Worm (Caenorhabditis elegans) whole organism, L3 larva: Measurements from ENCODE around the gene srw-59.
A peak's percentile ranks its signal among the peaks of the same experiment; 100 is the strongest.

Experiments used
- ZK546.5 ChIP-seq: sonication (generic microtip); optimal IDR thresholded peaks from 2 replicates; lab custom pipeline; 2017; ENCODE audit warnings: missing biosample characterization, missing genetic modification characterization
- aly-2 ChIP-seq: fragments of 150-350 bp; optimal IDR thresholded peaks from 2 replicates; lab custom pipeline; 2014; ENCODE audit warnings: missing biosample characterization, missing genetic modification characterization
- ceh-16 ChIP-seq: sonication (generic microtip); optimal IDR thresholded peaks from 2 replicates; lab custom pipeline; 2017; ENCODE audit warnings: missing biosample characterization, missing genetic modification characterization
- ceh-28 ChIP-seq: fragments of 150-350 bp; optimal IDR thresholded peaks from 2 replicates; lab custom pipeline; 2014; ENCODE audit warnings: missing biosample characterization, missing genetic modification reagents, missing genetic modification characterization
- ceh-9 ChIP-seq: sonication (generic microtip); optimal IDR thresholded peaks from 2 replicates; lab custom pipeline; 2018; ENCODE audit warnings: missing biosample characterization, missing genetic modification characterization
- egl-27 ChIP-seq: sonication (generic microtip); optimal IDR thresholded peaks from 4 replicates; lab custom pipeline; 2017; ENCODE audit warnings: missing biosample characterization, missing genetic modification reagents, missing genetic modification characterization
- elt-2 ChIP-seq: sonication (generic microtip); optimal IDR thresholded peaks from 2 replicates; lab custom pipeline; 2016; ENCODE audit warnings: missing genetic modification reagents, mild to moderate bottlenecking, missing genetic modification characterization, missing compliant biosample characterization
- elt-3 ChIP-seq, 3 experiments: fragments of 150-350 bp in 1 of 3; sonication (generic microtip) in 2 of 3; optimal IDR thresholded peaks; 2 replicates in 2 of 3; 4 replicates in 1 of 3; lab custom pipeline; 2014 to 2017; ENCODE audit warnings: missing biosample characterization in 3 of 3, missing genetic modification characterization in 3 of 3
- fkh-10 ChIP-seq: sonication (generic microtip); optimal IDR thresholded peaks from 2 replicates; lab custom pipeline; 2017; ENCODE audit warnings: missing biosample characterization, missing genetic modification reagents, missing genetic modification characterization
- fkh-2 ChIP-seq: fragments of 150-350 bp; optimal IDR thresholded peaks from 2 replicates; lab custom pipeline; 2014; ENCODE audit warnings: missing biosample characterization, missing genetic modification reagents, missing genetic modification characterization
- fos-1 ChIP-seq: fragments of 150-350 bp; optimal IDR thresholded peaks from 2 replicates; lab custom pipeline; 2014; ENCODE audit warnings: missing biosample characterization, missing genetic modification characterization
- hmg-11 ChIP-seq: sonication (generic microtip); optimal IDR thresholded peaks from 2 replicates; lab custom pipeline; 2016; ENCODE audit warnings: missing genetic modification characterization, missing compliant biosample characterization
- lin-15B ChIP-seq: fragments of 150-350 bp; optimal IDR thresholded peaks from 2 replicates; lab custom pipeline; 2014; ENCODE audit warnings: missing biosample characterization, missing genetic modification characterization
- mdl-1 ChIP-seq: fragments of 150-350 bp; optimal IDR thresholded peaks from 2 replicates; lab custom pipeline; 2014; ENCODE audit warnings: missing biosample characterization, missing genetic modification characterization
- nfya-1 ChIP-seq: sonication (generic microtip); optimal IDR thresholded peaks from 2 replicates; lab custom pipeline; 2017; ENCODE audit warnings: missing genetic modification characterization, mild to moderate bottlenecking, missing compliant biosample characterization, antibody characterized with exemption, moderate library complexity; ENCODE audit not compliant: insufficient read depth
- nhr-12 ChIP-seq: fragments of 150-350 bp; optimal IDR thresholded peaks from 2 replicates; lab custom pipeline; 2014; ENCODE audit warnings: missing biosample characterization, missing genetic modification characterization
- nhr-23 ChIP-seq: fragments of 150-350 bp; optimal IDR thresholded peaks from 2 replicates; lab custom pipeline; 2014; ENCODE audit warnings: missing biosample characterization, missing genetic modification reagents, missing genetic modification characterization
- nhr-237 ChIP-seq: fragments of 150-350 bp; optimal IDR thresholded peaks from 2 replicates; lab custom pipeline; 2014; ENCODE audit warnings: missing biosample characterization, missing genetic modification characterization
- nhr-43 ChIP-seq: sonication (generic microtip); optimal IDR thresholded peaks from 2 replicates; lab custom pipeline; 2016; ENCODE audit warnings: mild to moderate bottlenecking, missing genetic modification characterization, missing compliant biosample characterization; ENCODE audit not compliant: poor library complexity, severe bottlenecking
- nhr-67 ChIP-seq: fragments of 150-350 bp; optimal IDR thresholded peaks from 2 replicates; lab custom pipeline; 2014; ENCODE audit warnings: missing biosample characterization, missing genetic modification characterization
- nhr-76 ChIP-seq: fragments of 150-350 bp; sonication (generic microtip); optimal IDR thresholded peaks from 5 replicates; lab custom pipeline; 2014; ENCODE audit warnings: missing biosample characterization, missing genetic modification characterization
- nhr-77 ChIP-seq: fragments of 150-350 bp; optimal IDR thresholded peaks from 2 replicates; lab custom pipeline; 2014; ENCODE audit warnings: missing biosample characterization, missing genetic modification characterization
- pha-4 ChIP-seq: fragments of 150-350 bp; optimal IDR thresholded peaks from 2 replicates; lab custom pipeline; 2014; ENCODE audit warnings: missing biosample characterization, missing genetic modification reagents, missing genetic modification characterization
- pqm-1 ChIP-seq: fragments of 150-350 bp; optimal IDR thresholded peaks from 2 replicates; lab custom pipeline; 2017; ENCODE audit warnings: missing biosample characterization, missing genetic modification characterization, inconsistent platforms
- sea-2 ChIP-seq: fragments of 150-350 bp; sonication (generic microtip); optimal IDR thresholded peaks from 4 replicates; lab custom pipeline; 2014; ENCODE audit warnings: missing biosample characterization, missing genetic modification reagents, missing genetic modification characterization
- tbx-2 ChIP-seq: sonication (generic microtip); optimal IDR thresholded peaks from 2 replicates; lab custom pipeline; 2016; ENCODE audit warnings: mild to moderate bottlenecking, missing genetic modification characterization, missing compliant biosample characterization
- unc-39 ChIP-seq: sonication (generic microtip); optimal IDR thresholded peaks from 4 replicates; lab custom pipeline; 2017; ENCODE audit warnings: missing biosample characterization, missing genetic modification characterization
- ztf-11 ChIP-seq: fragments of 150-350 bp; optimal IDR thresholded peaks from 2 replicates; lab custom pipeline; 2014; ENCODE audit warnings: missing biosample characterization, missing genetic modification characterization

The srw-59 gene

ce11 chrV:15988074-15988473, 37.3 kb upstream of the srw-59 start, which contains the start of gene F36G9.15:
TSS of gene F36G9.15 (minus strand) at chrV:15988174.
- TF ChIP-seq nhr-237 (tag; lab: Kevin White, UChicago) (no peak), pqm-1 (tag; lab: Kevin White, UChicago) (no peak), ceh-28 (no peak), nhr-23 (no peak), hmg-11 (no peak), nhr-76 (no peak), nhr-43 (no peak), fkh-2 (tag; lab: Kevin White, UChicago) (no peak), egl-27 (no peak), aly-2 (tag; lab: Kevin White, UChicago) (no peak), nhr-67 (tag; lab: Kevin White, UChicago) (no peak), nhr-77 (no peak), fkh-10 (GFP tag; lab: Kevin White, UChicago) (no peak), pha-4 (tag; lab: Kevin White, UChicago) (no peak), ZK546.5 (tag; lab: Kevin White, UChicago) (no peak), nfya-1 (tag; lab: Kevin White, UChicago) (no peak), lin-15B (tag; lab: Kevin White, UChicago) (no peak), elt-3 (tag; optimal IDR thresholded peaks at IDR 0.05; lab: Kevin White, UChicago) (no peak)

- TF ChIP-seq nhr-12 (tag; lab: Kevin White, UChicago) (no peak), fos-1 (tag; lab: Kevin White, UChicago) (no peak), nhr-43 (no peak), elt-2 (tag; lab: Kevin White, UChicago) (peak; percentile 67), pqm-1 (tag; lab: Kevin White, UChicago) (peak; percentile 65), nfya-1 (tag; lab: Kevin White, UChicago) (no peak), ceh-9 (tag; lab: Kevin White, UChicago) (no peak), sea-2 (no peak)
Observed at ce11 chrV:15982733-15983344, 32.0 kb upstream of the srw-59 start, which contains the start of the genes fbxa-99 and F36G9.13. TSS of gene fbxa-99 (minus strand) at chrV:15982854. TSS of gene F36G9.13 (plus strand) at chrV:15983294.

- TF ChIP-seq elt-2 (tag; lab: Kevin White, UChicago), result peak; percentile 92
- TF ChIP-seq pqm-1 (tag; lab: Kevin White, UChicago), result peak; percentile 76
- no peak for TF ChIP-seq hmg-11
Observed at ce11 chrV:15978232-15978764, 27.5 kb upstream of the srw-59 start, which contains the start of gene oac-20. TSS of gene oac-20 (plus strand) at chrV:15978714.

DNA sequence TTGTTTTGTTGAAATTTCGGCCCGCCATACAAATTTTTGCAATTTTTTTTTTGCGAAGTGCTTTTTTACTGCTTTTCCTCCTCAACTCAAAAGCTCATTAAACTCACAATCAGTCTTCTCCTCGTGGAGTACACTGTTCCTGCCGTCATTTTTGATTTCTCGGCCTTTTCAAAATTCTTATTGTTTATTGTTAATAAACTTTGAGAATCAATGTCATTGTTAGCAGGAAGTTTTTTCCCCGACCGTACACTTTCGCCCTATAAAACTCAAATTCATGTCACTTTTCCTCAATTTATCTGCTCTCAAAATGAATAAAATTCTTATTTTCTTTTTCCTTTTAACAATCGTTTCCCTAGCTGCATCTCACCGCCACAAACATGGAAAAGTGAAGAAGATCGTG, 25.0 kb upstream of the srw-59 start, which contains the start of gene clec-232:
Gene clec-232, plus strand, starts transcription at position 301 of the 400 bp plus-strand sequence.
- no peak for TF ChIP-seq mdl-1
- no peak for TF ChIP-seq ztf-11 (tag; lab: Kevin White, UChicago)
- TF ChIP-seq pqm-1 (tag; lab: Kevin White, UChicago), result no peak
- no peak for TF ChIP-seq tbx-2
- TF ChIP-seq elt-2 (tag; lab: Kevin White, UChicago), result no peak
- no peak for TF ChIP-seq sea-2
- no peak for TF ChIP-seq nhr-43
- no peak for TF ChIP-seq unc-39 (tag; lab: Kevin White, UChicago)
- no peak for TF ChIP-seq ceh-28
- TF ChIP-seq elt-3 (tag; optimal IDR thresholded peaks at IDR 0.05; lab: Kevin White, UChicago), result no peak

- TF ChIP-seq ceh-16 (tag; lab: Kevin White, UChicago), result no peak
- TF ChIP-seq ceh-28, result no peak
- TF ChIP-seq pqm-1 (tag; lab: Kevin White, UChicago), result no peak
- no peak for TF ChIP-seq tbx-2
- TF ChIP-seq unc-39 (tag; lab: Kevin White, UChicago), result no peak
- TF ChIP-seq sea-2, result no peak
- no peak for TF ChIP-seq ceh-9 (tag; lab: Kevin White, UChicago)
- TF ChIP-seq nhr-237 (tag; lab: Kevin White, UChicago), result no peak
Observed at ce11 chrV:15974836-15975235, 24.0 kb upstream of the srw-59 start, which contains the start of gene sru-22. TSS of gene sru-22 (minus strand) at chrV:15974936.

DNA sequence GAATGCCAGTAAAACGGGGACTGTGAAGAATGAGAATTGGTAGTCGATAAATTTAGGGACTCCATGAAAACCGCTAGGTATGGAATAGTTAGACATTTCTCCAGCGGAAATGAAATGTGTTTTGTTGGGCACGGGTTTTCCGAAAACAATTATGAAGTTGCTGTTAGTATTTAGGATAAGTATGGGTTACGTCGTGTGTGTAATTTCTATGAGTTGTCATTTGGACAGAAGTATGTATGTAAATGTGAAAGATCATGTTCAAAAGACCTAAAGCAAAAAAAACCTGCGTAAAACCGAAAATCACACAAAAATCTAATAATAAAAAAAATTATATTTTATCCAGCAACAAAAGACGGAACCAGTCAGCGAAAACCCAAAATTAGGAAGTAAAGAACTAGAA, 21.7 kb upstream of the srw-59 start, which contains the start of gene sru-23:
Gene sru-23, minus strand, starts transcription at position 101 of the 400 bp plus-strand sequence.
- TF ChIP-seq ZK546.5 (tag; lab: Kevin White, UChicago), result no peak
- TF ChIP-seq, all 47 proteins: peak for 0
